Worm (Caenorhabditis elegans): ENCODE measurements around the gene Y51B9A.6.
A peak's percentile ranks its signal among the peaks of the same experiment; 100 is the strongest.

Gene Y51B9A.6

DNA sequence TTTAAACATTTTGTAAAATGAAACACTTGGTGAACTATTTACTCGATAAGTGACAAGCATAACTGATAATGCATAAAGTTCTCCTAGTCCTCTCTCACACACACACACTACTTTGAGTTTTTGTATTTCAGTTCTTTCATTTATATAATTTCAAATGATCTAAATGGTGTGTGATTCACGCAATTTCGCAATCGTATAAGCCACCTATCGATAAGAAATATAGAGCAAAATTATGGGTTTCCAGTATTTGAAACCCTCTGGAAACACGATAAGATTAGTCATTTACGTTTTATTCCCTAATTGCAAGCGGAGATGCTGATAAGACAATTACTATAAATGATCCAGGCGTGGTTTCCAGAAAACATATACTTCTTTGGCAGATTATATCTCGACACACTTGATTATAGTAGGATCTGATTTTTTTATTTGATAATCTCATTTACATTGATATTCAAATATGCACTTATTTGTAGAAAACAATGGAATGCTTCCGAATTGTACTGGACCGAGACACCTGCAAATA, 9.2 kb upstream of the Y51B9A.6 start, which contains the start of gene arrd-3:
TSS of gene arrd-3 (plus strand) at position 473 of the 523 bp plus-strand sequence.
- TF ChIP-seq nhr-80 (tag; optimal IDR thresholded peaks at IDR 0.05) (peak; percentile 49), pbrm-1 (GFP tag; IDR thresholded peaks at IDR 0.05) (no peak)

DNA sequence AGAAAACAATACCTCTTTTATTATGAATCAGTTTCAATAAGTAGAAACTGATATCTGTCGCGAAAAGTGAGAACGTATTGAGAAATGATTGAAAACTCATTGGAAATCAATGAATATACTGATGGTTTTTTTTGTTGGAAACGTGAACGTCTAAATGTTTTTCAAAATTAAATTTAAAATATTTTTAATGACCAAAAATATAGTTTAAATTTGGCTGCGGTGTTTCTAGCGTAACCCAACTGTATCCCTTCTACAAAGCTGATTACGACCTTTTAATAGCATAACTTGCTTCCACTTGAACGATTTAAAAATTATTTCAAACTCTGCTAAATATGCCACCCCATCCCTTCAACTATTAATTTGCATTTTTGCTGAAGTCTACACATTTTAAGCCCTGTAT, 8.5 kb upstream of the Y51B9A.6 start, which contains the start of gene M176.9:
TSS of gene M176.9 (minus strand) at position 101 of the 400 bp plus-strand sequence.
- TF ChIP-seq F57C9.4 (tag; optimal IDR thresholded peaks at IDR 0.05) (no peak), cebp-1 (GFP tag; IDR thresholded peaks at IDR 0.05) (no peak), cebp-1 (tag; optimal IDR thresholded peaks at IDR 0.05) (no peak), tbp1 (GFP tag; optimal IDR thresholded peaks at IDR 0.05) (no peak), snpc-1.3 (tag; optimal IDR thresholded peaks at IDR 0.05; ENCODE audit: insufficient read depth) (no peak), zim-3 (tag; optimal IDR thresholded peaks at IDR 0.05) (no peak), lin-26 (GFP tag; IDR thresholded peaks at IDR 0.05) (no peak), snpc-3.4 (tag; optimal IDR thresholded peaks at IDR 0.05) (no peak), mcd-1 (GFP tag; IDR thresholded peaks at IDR 0.05) (no peak), dox-1 (GFP tag; IDR thresholded peaks at IDR 0.05) (no peak), hlh-26 (GFP tag; conservative IDR thresholded peaks at IDR 0.05) (no peak), repo-1 (tag; optimal IDR thresholded peaks at IDR 0.05) (no peak)

DNA sequence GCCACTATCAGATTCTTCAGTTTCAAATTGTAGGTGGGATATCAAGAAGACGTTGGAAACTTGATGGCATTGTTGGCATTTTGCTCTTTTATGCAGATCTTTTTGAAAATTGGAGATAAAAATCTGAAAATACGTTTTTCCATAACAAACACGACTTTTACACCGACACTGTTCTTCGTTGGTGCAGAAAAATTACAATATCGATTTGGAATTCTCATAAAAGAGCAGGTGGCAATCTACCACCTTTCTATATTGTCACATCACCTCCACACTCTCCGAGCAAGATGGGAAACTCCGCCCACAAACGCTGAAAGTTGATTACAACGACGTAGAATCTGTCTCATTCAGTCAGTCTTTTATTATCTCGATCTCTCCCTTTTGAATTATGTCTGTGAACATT, 4.5 kb upstream of the Y51B9A.6 start, which contains the start of gene arrd-2:
TSS of gene arrd-2 (plus strand) at position 301 of the 400 bp plus-strand sequence.
- TF ChIP-seq nhr-179 (tag; optimal IDR thresholded peaks at IDR 0.05), result no peak

DNA sequence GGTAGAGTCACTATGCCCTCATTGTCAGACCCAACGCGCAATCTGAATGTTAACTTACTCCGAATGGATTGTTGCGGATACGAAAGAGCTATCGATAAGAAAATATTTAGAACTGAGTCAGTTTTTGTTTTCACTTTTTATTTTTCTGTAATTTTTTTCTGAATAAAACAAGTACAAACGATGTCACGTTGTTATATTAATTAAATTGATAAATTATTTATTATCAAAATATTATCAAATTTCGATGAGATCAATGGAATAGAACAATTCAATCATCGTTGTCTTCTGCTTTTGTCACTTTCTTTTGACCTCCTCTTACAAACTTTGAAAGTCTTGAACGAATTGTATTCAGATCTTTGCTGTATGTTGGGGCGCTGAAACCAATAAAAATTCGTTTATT, 4.0 kb upstream of the Y51B9A.6 start, which contains the start of gene mpz-6:
TSS of gene mpz-6 (minus strand) at position 101 of the 400 bp plus-strand sequence.
- TF ChIP-seq lsy-27 (tag; optimal IDR thresholded peaks at IDR 0.05; ENCODE audit: borderline replicate concordance, insufficient read depth) (no peak), ceh-79 (tag; optimal IDR thresholded peaks at IDR 0.05) (no peak), ztf-28 (GFP tag; IDR thresholded peaks at IDR 0.05) (no peak), madf-8 (GFP tag; conservative IDR thresholded peaks at IDR 0.05) (no peak), ztf-3 (GFP tag; optimal IDR thresholded peaks at IDR 0.05) (no peak), C17E4.6 (GFP tag; IDR thresholded peaks at IDR 0.05) (no peak), lin-54 (GFP tag; optimal IDR thresholded peaks at IDR 0.05) (no peak)

DNA sequence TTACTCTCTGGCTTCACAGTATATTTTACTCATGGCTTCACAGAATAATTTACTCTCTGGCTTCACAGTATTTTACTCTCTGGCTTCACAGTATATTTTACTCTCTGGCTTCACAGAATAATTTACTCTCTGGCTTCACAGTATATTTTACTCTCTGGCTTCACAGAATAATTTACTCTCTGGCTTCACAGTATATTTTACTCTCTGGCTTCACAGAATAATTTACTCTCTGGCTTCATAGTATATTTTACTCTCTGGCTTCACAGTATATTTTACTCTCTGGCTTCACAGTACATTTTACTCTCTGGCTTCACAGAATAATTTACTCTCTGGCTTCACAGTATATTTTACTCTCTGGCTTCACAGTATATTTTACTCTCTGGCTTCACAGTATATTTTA, 2.0 kb upstream of the Y51B9A.6 start:
- peak; percentile 94 for TF ChIP-seq egrh-3 (GFP tag; IDR thresholded peaks at IDR 0.05)

DNA sequence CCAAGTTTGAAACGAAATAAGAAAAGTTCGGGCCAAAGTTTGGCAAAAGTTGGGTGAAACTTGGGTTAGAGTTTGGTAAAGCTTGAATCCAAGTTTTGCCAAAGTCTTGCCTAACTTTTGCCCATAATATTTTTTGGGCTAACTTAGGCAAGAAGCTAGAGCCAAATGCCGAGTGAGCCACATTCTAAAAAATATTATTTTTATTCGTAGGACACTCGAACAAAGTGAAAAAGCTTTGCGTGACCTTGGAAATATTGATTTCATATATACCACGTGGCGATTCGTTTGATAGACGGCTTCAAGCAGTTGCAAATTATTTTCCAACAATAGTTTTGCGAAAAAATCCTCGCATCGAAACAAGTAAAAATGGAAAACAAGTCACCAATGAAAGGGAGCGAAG, 859 bp upstream of the Y51B9A.6 start, which contains the start of gene Y51B9A.5:
TSS of gene Y51B9A.5 (plus strand) at position 301 of the 400 bp plus-strand sequence.
- TF ChIP-seq B0336.3 (GFP tag; IDR thresholded peaks at IDR 0.05) (no peak), F49E8.2 (tag; optimal IDR thresholded peaks at IDR 0.05; ENCODE audit: insufficient read depth) (no peak), tbp1 (GFP tag; optimal IDR thresholded peaks at IDR 0.05) (no peak), ceh-79 (tag; optimal IDR thresholded peaks at IDR 0.05) (no peak), dox-1 (GFP tag; IDR thresholded peaks at IDR 0.05) (no peak), cebp-1 (GFP tag; IDR thresholded peaks at IDR 0.05) (no peak), cebp-1 (tag; optimal IDR thresholded peaks at IDR 0.05) (no peak), die-1 (tag; optimal IDR thresholded peaks at IDR 0.05) (no peak), rec-8 (tag; optimal IDR thresholded peaks at IDR 0.05) (no peak), sdz-38 (tag; optimal IDR thresholded peaks at IDR 0.05) (no peak), F10E7.11 (tag; optimal IDR thresholded peaks at IDR 0.05) (no peak), pbrm-1 (GFP tag; IDR thresholded peaks at IDR 0.05) (no peak), unc-62 (GFP tag; optimal IDR thresholded peaks at IDR 0.05) (no peak), mel-28 (tag; optimal IDR thresholded peaks at IDR 0.05; ENCODE audit: borderline replicate concordance) (no peak), ztf-26 (tag; optimal IDR thresholded peaks at IDR 0.05) (no peak), C17E4.6 (GFP tag; IDR thresholded peaks at IDR 0.05) (no peak), him-1 (tag; optimal IDR thresholded peaks at IDR 0.05) (no peak), ceh-58 (GFP tag; IDR thresholded peaks at IDR 0.05) (no peak), xnd-1 (tag; optimal IDR thresholded peaks at IDR 0.05) (no peak), egl-18 (GFP tag; IDR thresholded peaks at IDR 0.05) (no peak), rpc-1 (optimal IDR thresholded peaks at IDR 0.05) (no peak), rpc-1 (tag; optimal IDR thresholded peaks at IDR 0.05) (no peak)
